Worm (Caenorhabditis elegans) whole organism, L4 larva: ENCODE data around the gene Y50D7A.1.
A peak's percentile ranks its signal among the peaks of the same experiment; 100 is the strongest.

Experiments
- ZK546.5 ChIP-seq, 2 experiments: sonication (generic microtip); optimal IDR thresholded peaks; 2 replicates each; lab custom pipeline; 2017; ENCODE audit warnings: missing biosample characterization in 2 of 2, missing genetic modification characterization in 2 of 2
- aha-1 ChIP-seq: fragments of 150-350 bp; peaks from one replicate; lab custom pipeline; 2014; ENCODE audit warnings: missing biosample characterization, missing genetic modification characterization
- ama-1 ChIP-seq: fragments of 150-350 bp; optimal IDR thresholded peaks from 2 replicates; lab custom pipeline; 2014; ENCODE audit warnings: inconsistent platforms, mixed read lengths
- fos-1 ChIP-seq: fragments of 150-350 bp; optimal IDR thresholded peaks from 2 replicates; lab custom pipeline; 2014; ENCODE audit warnings: missing biosample characterization, missing genetic modification characterization
- madf-5 ChIP-seq, 2 experiments: fragments of 200-800 bp; sonication (Bioruptor generic); IDR thresholded peaks; 2 replicates each; pipeline ENCODE4 v1.3.6; 2022; ENCODE audit warnings: missing compliant biosample characterization in 2 of 2, missing genetic modification characterization in 2 of 2
- mdl-1 ChIP-seq, 2 experiments: fragments of 150-350 bp in 1 of 2; sonication (generic microtip) in 1 of 2; optimal IDR thresholded peaks; 2 replicates each; lab custom pipeline; 2014 to 2017; ENCODE audit warnings: missing biosample characterization in 2 of 2, missing genetic modification characterization in 2 of 2
- nhr-28 ChIP-seq: fragments of 150-350 bp; optimal IDR thresholded peaks from 2 replicates; lab custom pipeline; 2014; ENCODE audit warnings: missing biosample characterization, missing genetic modification characterization
- nhr-6 ChIP-seq: fragments of 150-350 bp; optimal IDR thresholded peaks from 2 replicates; lab custom pipeline; 2014; ENCODE audit warnings: missing biosample characterization, missing genetic modification characterization
- nhr-77 ChIP-seq: fragments of 150-350 bp; optimal IDR thresholded peaks from 2 replicates; lab custom pipeline; 2014; ENCODE audit warnings: missing biosample characterization, missing genetic modification characterization
- unc-39 ChIP-seq: sonication (generic microtip); optimal IDR thresholded peaks from 2 replicates; lab custom pipeline; 2017; ENCODE audit warnings: missing biosample characterization, missing genetic modification characterization
- unc-62 ChIP-seq, 3 experiments: fragments of 150-350 bp in 1 of 3; sonication (generic microtip); optimal IDR thresholded peaks in 2 of 3; peaks in 1 of 3; 1 replicate in 1 of 3; 2 replicates in 2 of 3; lab custom pipeline; 2014 to 2017; ENCODE audit warnings: missing biosample characterization in 3 of 3, missing genetic modification characterization in 3 of 3, missing genetic modification reagents in 3 of 3, missing genotype in 1 of 3

DNA sequence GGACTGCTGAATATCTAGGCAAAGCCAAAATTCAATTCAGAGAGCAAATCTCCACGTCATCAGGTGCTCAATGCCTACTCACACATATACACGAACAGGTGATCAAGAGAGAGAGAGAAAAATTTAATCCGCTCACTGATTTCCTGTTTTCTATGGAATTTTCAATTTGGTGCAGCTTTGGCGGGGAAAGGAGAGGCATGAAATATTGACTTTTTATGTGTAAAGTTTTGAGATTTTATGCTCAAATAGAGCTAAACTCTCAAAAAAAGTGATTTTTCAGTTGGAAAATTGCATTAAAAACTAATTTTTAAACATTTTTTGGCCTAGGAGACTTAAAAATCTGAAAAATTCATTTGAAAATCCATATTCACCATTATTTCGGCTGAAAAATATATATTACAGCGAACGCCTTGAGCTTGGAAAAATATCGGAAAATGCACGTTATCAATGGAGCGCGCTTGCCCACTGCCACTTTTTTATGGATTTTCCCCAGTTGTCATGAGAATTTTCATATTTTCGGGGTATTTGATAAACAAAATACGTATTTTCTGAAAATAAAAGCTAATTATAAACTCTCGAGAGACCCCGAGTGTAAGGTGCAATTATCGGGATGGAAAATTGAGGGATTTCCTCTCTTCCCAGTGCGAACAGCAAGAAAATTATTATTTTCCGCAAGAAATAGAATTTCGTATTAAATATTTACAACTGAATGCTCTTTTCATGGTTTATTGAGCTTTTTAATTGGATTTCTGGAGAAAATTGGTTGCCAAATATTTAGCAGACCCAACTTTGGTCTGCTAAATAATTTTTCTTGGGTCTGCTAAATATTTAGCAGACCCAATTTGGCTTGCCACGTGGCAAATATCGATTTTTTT, 51.1 kb downstream of the Y50D7A.1 start:
- no peak for TF ChIP-seq ZK546.5 (tag; optimal IDR thresholded peaks at IDR 0.05; lab: Kevin White, UChicago)
- no peak for TF ChIP-seq madf-5 (GFP tag; IDR thresholded peaks at IDR 0.05; lab: Robert Waterston, UW)
- TF ChIP-seq nhr-6 (tag; lab: Kevin White, UChicago) = peak; percentile 5
- peak in 1 of 2 experiments; percentile 95 for TF ChIP-seq unc-62 (GFP tag; optimal IDR thresholded peaks at IDR 0.05 in 1 of 2; lab: Kevin White, UChicago)
- TF ChIP-seq unc-62 (tag; optimal IDR thresholded peaks at IDR 0.05; lab: Kevin White, UChicago) = no peak
- TF ChIP-seq ama-1 (lab: Kevin White, UChicago) = no peak
- no peak for TF ChIP-seq fos-1 (tag; lab: Kevin White, UChicago)
- TF ChIP-seq unc-39 (tag; lab: Kevin White, UChicago) = no peak
- TF ChIP-seq mdl-1 (tag; optimal IDR thresholded peaks at IDR 0.05; lab: Kevin White, UChicago) = no peak
- no peak for TF ChIP-seq nhr-77
- peak; percentile 84 for TF ChIP-seq aha-1 (tag; lab: Kevin White, UChicago)
- no peak for TF ChIP-seq nhr-28 (tag; lab: Kevin White, UChicago)
